Worm (Caenorhabditis elegans): ENCODE results near the gene F58F6.5.

DNA sequence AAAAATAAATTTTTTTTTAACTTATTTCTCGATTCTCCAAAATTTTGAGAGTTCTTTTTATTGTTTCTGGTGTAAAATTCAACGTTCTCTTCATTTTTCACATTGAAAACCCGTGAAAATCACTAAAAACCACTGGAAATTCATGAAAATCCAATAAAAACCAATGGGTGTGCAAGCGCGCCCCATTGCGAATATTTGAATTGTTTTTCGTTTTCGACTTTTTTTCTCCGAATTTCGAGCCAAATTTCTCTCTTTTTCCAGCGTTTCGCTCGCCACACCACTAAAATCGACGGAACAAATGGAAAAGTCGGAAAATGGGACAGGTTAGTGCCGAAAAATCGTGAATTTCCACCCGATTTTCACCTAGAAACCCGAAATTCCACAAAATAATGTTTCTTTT is 33.1 kb upstream of the F58F6.5 start:
- TF ChIP-seq him-1 (tag; optimal IDR thresholded peaks at IDR 0.05) (no peak), W03F9.2 (tag; optimal IDR thresholded peaks at IDR 0.05) (no peak)

All from whole organism, L4/young adult.